Worm (Caenorhabditis elegans) whole organism, mixed stage, embryonic: ENCODE results near the gene srt-69.

Source experiments
- M03D4.4 ChIP-seq: sonication (generic microtip); optimal IDR thresholded peaks from 2 replicates; lab custom pipeline; 2017; ENCODE audit warnings: mild to moderate bottlenecking, missing genetic modification characterization, missing compliant biosample characterization
- hlh-1 ChIP-seq: fragments of 150-350 bp; optimal IDR thresholded peaks from 2 replicates; lab custom pipeline; 2014; ENCODE audit warnings: missing biosample characterization, missing genetic modification reagents, missing genetic modification characterization
- lin-13 ChIP-seq: fragments of 150-350 bp; optimal IDR thresholded peaks from 2 replicates; lab custom pipeline; 2014; ENCODE audit warnings: missing biosample characterization, missing genetic modification characterization
- pha-4 ChIP-seq: fragments of 150-350 bp; optimal IDR thresholded peaks from 2 replicates; lab custom pipeline; 2018; ENCODE audit warnings: missing biosample characterization, missing genetic modification reagents, missing genetic modification characterization
- ztf-11 ChIP-seq: fragments of 150-350 bp; optimal IDR thresholded peaks from 2 replicates; lab custom pipeline; 2014; ENCODE audit warnings: missing biosample characterization, missing genetic modification characterization

DNA sequence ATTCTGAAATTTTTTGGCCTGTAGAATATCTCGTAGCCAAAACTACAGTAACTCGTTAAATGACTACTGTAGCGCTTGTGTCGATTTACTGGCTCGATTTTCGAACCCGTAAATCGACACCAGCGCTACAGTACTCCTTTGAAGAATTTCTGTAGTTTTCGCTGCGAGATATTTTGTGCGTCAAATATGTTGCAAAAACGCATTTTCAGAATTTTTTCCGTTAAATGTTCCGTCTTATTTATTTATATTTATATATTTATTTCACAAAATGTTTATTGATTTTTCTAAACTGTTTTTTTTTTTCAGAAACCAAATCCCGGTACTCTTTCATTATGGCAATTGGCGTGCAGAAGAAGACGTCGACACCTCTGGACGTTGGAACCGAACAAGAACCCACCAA is 8.3 kb upstream of the srt-69 start, which contains the start of gene natc-2:
- TF ChIP-seq ztf-11 (tag; lab: Kevin White, UChicago) = no peak
- TF ChIP-seq M03D4.4 (tag; lab: Kevin White, UChicago) = no peak
- TF ChIP-seq hlh-1 (tag; lab: Kevin White, UChicago) = no peak
- no peak for TF ChIP-seq lin-13
- no peak for TF ChIP-seq pha-4 (tag; lab: Kevin White, UChicago)
